Worm (Caenorhabditis elegans): ENCODE results near the gene tlp-1.

Gene tlp-1

DNA sequence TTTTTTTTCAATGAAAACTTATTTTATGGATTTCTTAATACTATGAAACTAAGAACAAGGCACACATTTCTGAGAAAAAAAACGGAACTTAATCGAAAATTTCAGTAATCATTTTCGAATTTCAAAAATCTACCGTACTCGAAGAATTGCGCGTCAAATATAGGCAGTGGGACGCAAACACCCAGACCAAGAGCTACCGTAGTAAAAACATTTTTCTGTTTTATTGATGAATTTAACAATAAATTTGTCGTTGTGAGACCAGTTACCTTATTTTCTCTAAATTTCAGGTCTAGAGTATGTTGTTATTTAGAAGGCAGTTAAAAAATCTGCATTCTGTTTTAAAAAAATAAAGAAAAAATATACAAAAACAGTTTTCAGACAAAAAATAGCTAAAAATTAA lies 16.3 kb downstream of the tlp-1 start:
- TF ChIP-seq lin-11 (tag; optimal IDR thresholded peaks at IDR 0.05) (no peak), sem-4 (tag; optimal IDR thresholded peaks at IDR 0.05) (no peak), gmeb-1 (tag; optimal IDR thresholded peaks at IDR 0.05) (no peak), unc-55 (GFP tag; optimal IDR thresholded peaks at IDR 0.05) (no peak), snpc-4 (tag; optimal IDR thresholded peaks at IDR 0.05) (no peak), mdl-1 (tag; optimal IDR thresholded peaks at IDR 0.05) (no peak), nhr-21 (tag; optimal IDR thresholded peaks at IDR 0.05) (no peak), mbf-1 (tag; optimal IDR thresholded peaks at IDR 0.05) (no peak)

DNA sequence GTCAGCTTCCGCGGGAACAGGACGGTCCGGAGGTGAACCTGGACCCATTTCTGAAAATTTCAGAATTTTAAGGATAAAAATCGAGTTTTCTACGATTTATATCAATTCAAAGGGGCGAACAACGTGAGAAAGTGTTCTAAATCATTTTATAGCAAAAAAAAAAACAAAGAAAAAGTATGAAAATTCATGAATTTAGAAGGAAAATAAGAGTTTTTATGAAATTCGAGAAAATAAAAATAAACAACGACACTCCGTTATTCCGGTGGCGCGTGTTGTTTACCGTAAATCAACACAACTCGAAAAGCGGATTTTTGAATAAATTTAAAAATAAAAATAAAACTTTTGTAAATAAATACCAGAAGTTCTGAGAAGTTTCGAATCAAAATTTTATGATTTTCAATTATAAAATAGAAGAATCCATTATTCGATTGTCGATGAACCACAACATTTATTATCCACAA lies 16.9 kb downstream of the tlp-1 start, which contains the start of gene nyn-1:
Gene nyn-1 (minus strand): TSS at position 51 of the 461 bp plus-strand sequence.
- TF ChIP-seq ztf-11 (tag; optimal IDR thresholded peaks at IDR 0.05) (no peak), nhr-129 (tag; optimal IDR thresholded peaks at IDR 0.05) (no peak), ZK546.5 (tag; optimal IDR thresholded peaks at IDR 0.05) (no peak), dmd-4 (tag; optimal IDR thresholded peaks at IDR 0.05) (no peak), skn-1 (tag; optimal IDR thresholded peaks at IDR 0.05) (no peak), snpc-4 (tag; optimal IDR thresholded peaks at IDR 0.05) (no peak), nhr-10 (tag; optimal IDR thresholded peaks at IDR 0.05) (no peak), ceh-16 (tag; optimal IDR thresholded peaks at IDR 0.05) (no peak), mab-5 (tag; optimal IDR thresholded peaks at IDR 0.05) (no peak), alr-1 (tag; optimal IDR thresholded peaks at IDR 0.05) (no peak)

DNA sequence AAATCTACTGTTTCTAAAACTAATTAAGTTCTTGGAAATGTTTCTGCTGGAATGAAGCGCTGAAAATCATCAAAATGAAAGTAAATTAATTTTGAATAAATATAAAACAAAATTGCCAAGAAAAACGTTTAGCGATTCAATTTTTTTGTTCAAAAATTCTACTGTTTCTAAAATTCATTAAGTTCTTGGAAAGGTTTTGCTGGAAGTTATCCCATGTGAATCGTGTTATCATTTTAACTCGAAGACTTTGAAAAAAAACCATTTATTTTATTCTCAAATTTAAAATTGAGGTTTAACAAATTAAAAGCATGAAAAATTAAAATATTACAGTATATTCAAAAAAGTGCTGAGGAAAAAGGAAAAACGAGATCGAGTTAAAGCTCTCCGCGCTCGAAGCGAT lies 19.1 kb downstream of the tlp-1 start:
- no peak for TF ChIP-seq nhr-25 (tag; optimal IDR thresholded peaks at IDR 0.05)
- no peak for TF ChIP-seq lin-13 (GFP tag; optimal IDR thresholded peaks at IDR 0.05)
- no peak for TF ChIP-seq nhr-11 (tag; optimal IDR thresholded peaks at IDR 0.05)
- no peak for TF ChIP-seq sma-3 (GFP tag; optimal IDR thresholded peaks at IDR 0.05)
- no peak for TF ChIP-seq crh-2 (tag; optimal IDR thresholded peaks at IDR 0.05)
- TF ChIP-seq nhr-23 (tag; optimal IDR thresholded peaks at IDR 0.05), result no peak
- TF ChIP-seq mab-5 (tag; optimal IDR thresholded peaks at IDR 0.05), result no peak
- no peak for TF ChIP-seq nhr-12 (tag; optimal IDR thresholded peaks at IDR 0.05)
- TF ChIP-seq peb-1 (tag; optimal IDR thresholded peaks at IDR 0.05), result no peak
- no peak for TF ChIP-seq dmd-4 (tag; optimal IDR thresholded peaks at IDR 0.05)
- no peak for TF ChIP-seq skn-1 (tag; optimal IDR thresholded peaks at IDR 0.05)
- no peak for TF ChIP-seq ztf-1 (GFP tag; conservative IDR thresholded peaks at IDR 0.05)
- no peak for TF ChIP-seq ztf-11 (tag; optimal IDR thresholded peaks at IDR 0.05)
- no peak for TF ChIP-seq unc-62 (GFP tag; optimal IDR thresholded peaks at IDR 0.05)
- TF ChIP-seq nhr-10 (tag; optimal IDR thresholded peaks at IDR 0.05), result no peak
- no peak for TF ChIP-seq F13H6.1 (tag; optimal IDR thresholded peaks at IDR 0.05)

DNA sequence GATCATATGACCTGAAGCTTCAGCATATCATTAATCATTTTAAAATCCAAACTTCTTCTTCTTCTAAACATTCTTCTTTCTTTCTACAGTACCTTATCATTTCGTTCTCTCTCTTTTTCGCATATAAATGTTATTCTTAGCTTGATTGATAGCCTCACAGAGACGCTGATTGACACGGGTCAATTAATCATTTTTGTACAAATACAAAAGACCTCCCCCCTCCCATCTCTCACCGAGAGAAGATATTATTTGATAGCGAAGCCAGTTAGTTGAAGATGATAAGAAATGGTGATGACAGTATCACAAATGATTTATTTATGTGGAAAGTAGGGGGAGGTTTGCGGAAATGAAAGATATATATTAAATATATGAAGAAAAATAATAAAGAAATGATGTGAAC lies 21.1 kb downstream of the tlp-1 start:
- TF ChIP-seq nhr-25 (tag; optimal IDR thresholded peaks at IDR 0.05) (peak; percentile 89), ztf-4 (tag; optimal IDR thresholded peaks at IDR 0.05) (no peak), lsy-2 (tag; optimal IDR thresholded peaks at IDR 0.05) (peak in 1 of 2 experiments; percentile 68), C34F6.9 (tag; optimal IDR thresholded peaks at IDR 0.05) (no peak), sma-3 (GFP tag; optimal IDR thresholded peaks at IDR 0.05) (peak; percentile 83), blmp-1 (tag; optimal IDR thresholded peaks at IDR 0.05; ENCODE audit: insufficient read depth) (peak; percentile 34), nhr-129 (tag; optimal IDR thresholded peaks at IDR 0.05) (peak; percentile 13), gmeb-1 (tag; optimal IDR thresholded peaks at IDR 0.05) (peak; percentile 47), nhr-77 (tag; optimal IDR thresholded peaks at IDR 0.05) (no peak), unc-62 (GFP tag; optimal IDR thresholded peaks at IDR 0.05) (peak; percentile 86), fos-1 (tag; optimal IDR thresholded peaks at IDR 0.05) (peak; percentile 64), ztf-1 (GFP tag; conservative IDR thresholded peaks at IDR 0.05) (no peak), snpc-4 (tag; optimal IDR thresholded peaks at IDR 0.05) (no peak), F13H6.1 (tag; optimal IDR thresholded peaks at IDR 0.05) (peak; percentile 17), crh-2 (tag; optimal IDR thresholded peaks at IDR 0.05) (peak; percentile 57), egl-27 (tag; optimal IDR thresholded peaks at IDR 0.05) (peak; percentile 60), mab-5 (tag; optimal IDR thresholded peaks at IDR 0.05) (peak; percentile 89), nhr-21 (tag; optimal IDR thresholded peaks at IDR 0.05) (peak; percentile 91), aly-2 (tag; optimal IDR thresholded peaks at IDR 0.05) (no peak)

DNA sequence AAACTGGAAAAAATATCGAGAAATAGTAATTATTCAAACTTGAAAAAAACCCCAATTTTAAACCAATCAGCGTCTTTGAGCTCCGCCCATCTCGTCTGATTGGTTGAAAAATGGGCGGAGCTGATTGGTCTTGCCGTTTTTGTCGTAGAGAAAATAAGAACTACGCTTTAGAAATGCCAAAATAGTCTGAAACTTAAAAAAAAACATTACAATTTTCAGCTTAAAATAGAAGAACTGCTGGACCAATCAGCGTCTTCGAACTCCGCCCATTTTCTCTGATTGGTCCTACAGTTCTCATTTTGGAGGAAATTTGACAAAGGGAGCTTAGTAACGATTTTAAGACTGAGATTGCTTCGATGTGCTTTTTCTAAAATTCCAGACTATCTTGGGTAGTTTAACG lies 24.4 kb downstream of the tlp-1 start:
- TF ChIP-seq alr-1 (tag; optimal IDR thresholded peaks at IDR 0.05) (no peak), lsy-2 (tag; optimal IDR thresholded peaks at IDR 0.05) (no peak), nhr-25 (tag; optimal IDR thresholded peaks at IDR 0.05) (no peak), dmd-4 (tag; optimal IDR thresholded peaks at IDR 0.05) (no peak), sem-4 (tag; optimal IDR thresholded peaks at IDR 0.05) (no peak), ztf-1 (GFP tag; conservative IDR thresholded peaks at IDR 0.05) (no peak), nhr-77 (tag; optimal IDR thresholded peaks at IDR 0.05) (no peak), ZK546.5 (tag; optimal IDR thresholded peaks at IDR 0.05) (no peak), mab-5 (tag; optimal IDR thresholded peaks at IDR 0.05) (no peak), peb-1 (tag; optimal IDR thresholded peaks at IDR 0.05) (no peak)
